Worm (Caenorhabditis elegans): ENCODE results near the gene T05H10.1.
A peak's percentile ranks its signal among the peaks of the same experiment; 100 is the strongest.

- TF ChIP-seq lin-13 (tag; optimal IDR thresholded peaks at IDR 0.05) (peak; percentile 84), nhr-28 (tag; optimal IDR thresholded peaks at IDR 0.05) (no peak), elt-3 (tag; optimal IDR thresholded peaks at IDR 0.05) (no peak), unc-39 (tag; optimal IDR thresholded peaks at IDR 0.05) (no peak), unc-62 (GFP tag; optimal IDR thresholded peaks at IDR 0.05) (peak; percentile 79), sptf-1 (tag; optimal IDR thresholded peaks at IDR 0.05) (peak; percentile 74), pha-4 (tag; optimal IDR thresholded peaks at IDR 0.05) (peak; percentile 85), elt-1 (tag; optimal IDR thresholded peaks at IDR 0.05; ENCODE audit: borderline replicate concordance, insufficient read depth) (peak; percentile 33), ztf-11 (tag; optimal IDR thresholded peaks at IDR 0.05) (peak; percentile 28), lsy-2 (tag; optimal IDR thresholded peaks at IDR 0.05) (peak; percentile 50), ham-2 (GFP tag; optimal IDR thresholded peaks at IDR 0.05) (peak; percentile 91), bed-3 (GFP tag; optimal IDR thresholded peaks at IDR 0.05) (no peak), snpc-4 (tag; optimal IDR thresholded peaks at IDR 0.05) (no peak), mep-1 (tag; optimal IDR thresholded peaks at IDR 0.05) (peak; percentile 25)
These were observed 14.1 kb upstream of the T05H10.1 start for ce11 chrII:8028246-8028694.

Data from whole organism, mixed stage, embryonic.